Fruit fly (Drosophila melanogaster) whole organism, embryonic: Measurements from ENCODE around the gene CG34126.

Experiments used
- Bgb ChIP-seq: fragments of 200-800 bp; sonication (Bioruptor generic); IDR thresholded peaks from 2 replicates; pipeline ENCODE4 v1.3.6; 2022; ENCODE audit warnings: missing biosample characterization, missing genetic modification characterization; ENCODE audit not compliant: partially characterized antibody
- CG10979 ChIP-seq: fragments of 200-800 bp; sonication (Bioruptor generic); optimal IDR thresholded peaks from 2 replicates; lab custom pipeline; 2018; ENCODE audit warnings: missing biosample characterization, mild to moderate bottlenecking, missing genetic modification characterization, moderate library complexity
- CG13424 ChIP-seq: fragments of 200-800 bp; sonication (Bioruptor generic); optimal IDR thresholded peaks from 2 replicates; lab custom pipeline; 2019; ENCODE audit warnings: missing biosample characterization, mild to moderate bottlenecking, missing genetic modification characterization, moderate library complexity
- CG13894 ChIP-seq: fragments of 200-800 bp; sonication (Bioruptor generic); optimal IDR thresholded peaks from 3 replicates; lab custom pipeline; 2018; ENCODE audit warnings: missing biosample characterization, mild to moderate bottlenecking, missing genetic modification characterization, moderate library complexity
- CG14860 ChIP-seq: fragments of 200-800 bp; sonication (Bioruptor generic); IDR thresholded peaks from 3 replicates; pipeline ENCODE4 v1.3.6; 2022; ENCODE audit warnings: missing biosample characterization, missing genetic modification characterization; ENCODE audit not compliant: partially characterized antibody
- CG15601 ChIP-seq: fragments of 200-800 bp; sonication (Bioruptor generic); optimal IDR thresholded peaks from 3 replicates; lab custom pipeline; 2019; ENCODE audit warnings: missing biosample characterization, mild to moderate bottlenecking, missing genetic modification characterization, moderate library complexity
- CG1602 ChIP-seq: fragments of 200-800 bp; sonication (Bioruptor generic); optimal IDR thresholded peaks from 3 replicates; lab custom pipeline; 2016; ENCODE audit warnings: missing biosample characterization, missing genetic modification characterization
- CG18599 ChIP-seq: fragments of 200-800 bp; sonication (Bioruptor generic); optimal IDR thresholded peaks from 3 replicates; lab custom pipeline; 2017; ENCODE audit warnings: missing biosample characterization, missing genetic modification characterization, mild to moderate bottlenecking, moderate library complexity, missing genetic modification reagents
- CG32772 ChIP-seq: fragments of 200-800 bp; sonication (Bioruptor generic); IDR thresholded peaks from 2 replicates; pipeline ENCODE4 v1.3.6; 2022; ENCODE audit warnings: missing biosample characterization, missing genetic modification characterization
- CG6791 ChIP-seq: fragments of 200-800 bp; sonication (Bioruptor generic); IDR thresholded peaks from 3 replicates; pipeline ENCODE4 v1.3.6; 2022; ENCODE audit warnings: missing biosample characterization, missing genetic modification characterization; ENCODE audit not compliant: partially characterized antibody
- CG6854 ChIP-seq: fragments of 200-800 bp; sonication (Bioruptor generic); optimal IDR thresholded peaks from 3 replicates; lab custom pipeline; 2017; ENCODE audit warnings: missing biosample characterization, mild to moderate bottlenecking, missing genetic modification characterization
- CG7928 ChIP-seq: fragments of 200-800 bp; sonication (Bioruptor generic); optimal IDR thresholded peaks from 2 replicates; lab custom pipeline; 2017; ENCODE audit warnings: missing biosample characterization, mild to moderate bottlenecking, missing genetic modification characterization
- CG7963 ChIP-seq: fragments of 200-800 bp; sonication (Bioruptor generic); IDR thresholded peaks from 3 replicates; pipeline ENCODE4 v1.3.6; 2022; ENCODE audit warnings: missing biosample characterization, missing genetic modification characterization; ENCODE audit not compliant: partially characterized antibody
- CG8290 ChIP-seq, 3 experiments: fragments of 200-800 bp; sonication (Bioruptor generic); optimal IDR thresholded peaks; 2 replicates each; lab custom pipeline; 2016 to 2019; ENCODE audit warnings: missing biosample characterization in 3 of 3, missing genetic modification characterization in 3 of 3, mild to moderate bottlenecking in 2 of 3, moderate library complexity in 1 of 3
- CTCF ChIP-seq: fragments of 200-800 bp; sonication (Bioruptor generic); optimal IDR thresholded peaks from 2 replicates; lab custom pipeline; 2017; ENCODE audit warnings: missing biosample characterization, mild to moderate bottlenecking, missing genetic modification characterization, moderate library complexity
- Dfd ChIP-seq, 2 experiments: fragments of >200 bp; optimal IDR thresholded peaks; 2 replicates each; lab custom pipeline; 2017; ENCODE audit warnings: missing biosample characterization in 2 of 2, missing genetic modification characterization in 2 of 2
- Ets65A ChIP-seq: fragments of 200-800 bp; sonication (Bioruptor generic); peaks from one replicate; lab custom pipeline; 2016; ENCODE audit warnings: missing biosample characterization, missing genetic modification characterization
- Ets97D ChIP-seq: fragments of 200-800 bp; sonication (Bioruptor generic); optimal IDR thresholded peaks from 3 replicates; lab custom pipeline; 2016; ENCODE audit warnings: missing biosample characterization, missing genetic modification characterization
- Fer1 ChIP-seq: fragments of 200-800 bp; sonication (Bioruptor generic); optimal IDR thresholded peaks from 2 replicates; lab custom pipeline; 2017; ENCODE audit warnings: missing biosample characterization, mild to moderate bottlenecking, missing genetic modification characterization
- HLH3B ChIP-seq: fragments of 200-800 bp; sonication (Bioruptor generic); IDR thresholded peaks from 2 replicates; pipeline ENCODE4 v1.3.6; 2022; ENCODE audit warnings: missing biosample characterization, missing genetic modification characterization
- Hand ChIP-seq: fragments of 200-800 bp; sonication (Bioruptor generic); optimal IDR thresholded peaks from 2 replicates; lab custom pipeline; 2017; ENCODE audit warnings: mild to moderate bottlenecking, missing biosample characterization, missing genetic modification reagents, missing genetic modification characterization
- Hmx ChIP-seq: fragments of 200-800 bp; sonication (Bioruptor generic); optimal IDR thresholded peaks from 2 replicates; lab custom pipeline; 2016; ENCODE audit warnings: missing biosample characterization, missing genetic modification characterization
- Hr39 ChIP-seq: fragments of >200 bp; optimal IDR thresholded peaks from 2 replicates; lab custom pipeline; 2017
- Med ChIP-seq: fragments of 200-800 bp; sonication (Bioruptor generic); peaks from one replicate; lab custom pipeline; 2016; ENCODE audit warnings: missing biosample characterization, missing genetic modification characterization, mild to moderate bottlenecking, inconsistent platforms, moderate library complexity
- Nf-YB ChIP-seq: fragments of 200-800 bp; sonication (Bioruptor generic); optimal IDR thresholded peaks from 3 replicates; lab custom pipeline; 2019; ENCODE audit warnings: missing biosample characterization, mild to moderate bottlenecking, missing genetic modification characterization, moderate library complexity
- Nf-YC ChIP-seq: fragments of 200-800 bp; optimal IDR thresholded peaks from 3 replicates; lab custom pipeline; 2019; ENCODE audit warnings: missing biosample characterization, mild to moderate bottlenecking, missing genetic modification characterization, moderate library complexity
- Trl ChIP-seq, 3 experiments: fragments of >200 bp in 2 of 3; fragments of 200-800 bp in 1 of 3; sonication (Bioruptor generic) in 1 of 3; optimal IDR thresholded peaks; 2 replicates in 1 of 3; 3 replicates in 2 of 3; lab custom pipeline; 2016 to 2017; ENCODE audit warnings: missing biosample characterization in 1 of 3, missing genetic modification characterization in 1 of 3
- amos ChIP-seq: fragments of 200-800 bp; sonication (Bioruptor generic); IDR thresholded peaks from 2 replicates; pipeline ENCODE4 v1.3.6; 2022; ENCODE audit warnings: missing biosample characterization, missing genetic modification characterization; ENCODE audit not compliant: partially characterized antibody
- ap ChIP-seq: fragments of 200-800 bp; sonication (Bioruptor generic); IDR thresholded peaks from 2 replicates; pipeline ENCODE4 v1.3.6; 2022; ENCODE audit warnings: missing biosample characterization, missing genetic modification characterization
- cg ChIP-seq: fragments of 200-800 bp; sonication (Bioruptor generic); optimal IDR thresholded peaks from 3 replicates; lab custom pipeline; 2019; ENCODE audit warnings: missing biosample characterization, mild to moderate bottlenecking, missing genetic modification characterization, moderate library complexity
- ci ChIP-seq: fragments of 200-800 bp; sonication (Bioruptor generic); IDR thresholded peaks from 3 replicates; pipeline ENCODE4 v1.3.6; 2022; ENCODE audit warnings: missing biosample characterization, missing genetic modification characterization
- corto ChIP-seq: fragments of 200-800 bp; sonication (Bioruptor generic); optimal IDR thresholded peaks from 2 replicates; lab custom pipeline; 2016; ENCODE audit warnings: missing biosample characterization, mild to moderate bottlenecking, missing genetic modification characterization, moderate library complexity
- crol ChIP-seq: fragments of 200-800 bp; sonication (Bioruptor generic); IDR thresholded peaks from 2 replicates; pipeline ENCODE4 v1.3.6; 2022; ENCODE audit warnings: missing biosample characterization, missing genetic modification characterization
- ewg ChIP-seq: fragments of 200-800 bp; sonication (Bioruptor generic); optimal IDR thresholded peaks from 3 replicates; lab custom pipeline; 2017; ENCODE audit warnings: mild to moderate bottlenecking, missing biosample characterization, missing genetic modification reagents, missing genetic modification characterization
- gfzf ChIP-seq: fragments of 200-800 bp; sonication (Bioruptor generic); optimal IDR thresholded peaks from 2 replicates; lab custom pipeline; 2016; ENCODE audit warnings: missing biosample characterization, mild to moderate bottlenecking, missing genetic modification characterization, moderate library complexity
- klu ChIP-seq: fragments of 200-800 bp; sonication (Bioruptor generic); IDR thresholded peaks from 2 replicates; pipeline ENCODE4 v1.3.6; 2022; ENCODE audit warnings: missing biosample characterization, missing genetic modification characterization
- pros ChIP-seq: fragments of 200-800 bp; sonication (Bioruptor generic); optimal IDR thresholded peaks from 3 replicates; lab custom pipeline; 2019; ENCODE audit warnings: missing biosample characterization, mild to moderate bottlenecking, missing genetic modification characterization, moderate library complexity
- pzg ChIP-seq: fragments of 200-800 bp; sonication (Bioruptor generic); optimal IDR thresholded peaks from 3 replicates; lab custom pipeline; 2018; ENCODE audit warnings: missing biosample characterization, mild to moderate bottlenecking, missing genetic modification characterization, moderate library complexity
- ro ChIP-seq: fragments of 200-800 bp; sonication (Bioruptor generic); IDR thresholded peaks from 2 replicates; pipeline ENCODE4 v1.3.6; 2022; ENCODE audit warnings: missing biosample characterization, missing genetic modification characterization
- sd ChIP-seq: fragments of 200-800 bp; sonication (Bioruptor generic); optimal IDR thresholded peaks from 3 replicates; lab custom pipeline; 2018; ENCODE audit warnings: missing biosample characterization, mild to moderate bottlenecking, missing genetic modification characterization, moderate library complexity
- sens ChIP-seq: fragments of 200-800 bp; sonication (Bioruptor generic); peaks from one replicate; lab custom pipeline; 2016; ENCODE audit warnings: missing biosample characterization, missing genetic modification characterization
- seq ChIP-seq: fragments of 200-800 bp; sonication (Bioruptor generic); IDR thresholded peaks from 2 replicates; pipeline ENCODE4 v1.3.6; 2022; ENCODE audit warnings: missing biosample characterization, missing genetic modification characterization
- sisA ChIP-seq: fragments of 200-800 bp; sonication (Bioruptor generic); IDR thresholded peaks from 2 replicates; pipeline ENCODE4 v1.3.6; 2022; ENCODE audit warnings: missing biosample characterization, missing genetic modification characterization
- sna ChIP-seq: fragments of 200-800 bp; sonication (Bioruptor generic); IDR thresholded peaks from 2 replicates; pipeline ENCODE4 v1.3.6; 2022; ENCODE audit warnings: missing biosample characterization, missing genetic modification characterization; ENCODE audit not compliant: partially characterized antibody
- sqz ChIP-seq: fragments of 200-800 bp; sonication (Bioruptor generic); optimal IDR thresholded peaks from 3 replicates; lab custom pipeline; 2018; ENCODE audit warnings: missing biosample characterization, mild to moderate bottlenecking, missing genetic modification characterization

Gene CG34126

DNA sequence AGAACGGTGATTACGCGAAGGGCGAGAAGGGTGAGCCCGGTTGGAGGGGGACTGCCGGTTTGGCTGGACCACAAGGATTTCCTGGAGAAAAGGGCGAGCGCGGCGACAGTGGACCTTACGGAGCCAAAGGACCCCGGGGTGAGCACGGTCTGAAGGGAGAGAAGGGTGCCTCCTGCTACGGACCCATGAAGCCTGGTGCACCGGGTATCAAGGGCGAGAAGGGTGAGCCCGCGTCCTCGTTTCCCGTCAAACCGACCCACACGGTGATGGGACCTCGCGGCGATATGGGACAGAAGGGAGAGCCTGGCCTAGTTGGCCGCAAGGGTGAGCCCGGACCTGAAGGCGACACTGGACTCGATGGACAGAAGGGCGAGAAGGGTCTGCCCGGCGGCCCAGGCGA, 50.0 kb downstream of the CG34126 start:
- TF ChIP-seq corto, result no peak
- TF ChIP-seq CG13424 (tag; lab: Kevin White, UChicago), result no peak
- peak; percentile 92 for TF ChIP-seq Ets65A (GFP tag; lab: Kevin White, UChicago)
- TF ChIP-seq Med (GFP tag; lab: Kevin White, UChicago), result peak; percentile 32
- TF ChIP-seq, all 482 proteins: peak for 2

- TF ChIP-seq Ets97D (no peak), sna (GFP tag; lab: Robert Waterston, UW) (no peak), Hr39 (peak; percentile 53), gfzf (GFP tag; lab: Kevin White, UChicago) (no peak), CG6854 (GFP tag; lab: Kevin White, UChicago) (no peak)
Observed at dm6 chr2L:5031886-5032285, 50.5 kb downstream of the CG34126 start.

- TF ChIP-seq sisA (GFP tag; lab: Robert Waterston, UW) (0 out of 2 replicates have a peak, but pooled peaks have one; percentile 26), CG6791 (GFP tag; lab: Robert Waterston, UW) (0 out of 3 replicates have a peak, but pooled peaks have one; percentile 5), CTCF (GFP tag; lab: Kevin White, UChicago) (peak; percentile 91), sens (peak; percentile 44), CG32772 (GFP tag; lab: Robert Waterston, UW) (no peak), HLH3B (peak; percentile 11; the same call in 1 of the 2 replicates), CG10979 (tag; lab: Kevin White, UChicago) (peak; percentile 21), CG1602 (no peak)
- TF ChIP-seq, all 482 proteins: peak for 6
Observed at dm6 chr2L:5036120-5036519, 54.7 kb downstream of the CG34126 start.

DNA sequence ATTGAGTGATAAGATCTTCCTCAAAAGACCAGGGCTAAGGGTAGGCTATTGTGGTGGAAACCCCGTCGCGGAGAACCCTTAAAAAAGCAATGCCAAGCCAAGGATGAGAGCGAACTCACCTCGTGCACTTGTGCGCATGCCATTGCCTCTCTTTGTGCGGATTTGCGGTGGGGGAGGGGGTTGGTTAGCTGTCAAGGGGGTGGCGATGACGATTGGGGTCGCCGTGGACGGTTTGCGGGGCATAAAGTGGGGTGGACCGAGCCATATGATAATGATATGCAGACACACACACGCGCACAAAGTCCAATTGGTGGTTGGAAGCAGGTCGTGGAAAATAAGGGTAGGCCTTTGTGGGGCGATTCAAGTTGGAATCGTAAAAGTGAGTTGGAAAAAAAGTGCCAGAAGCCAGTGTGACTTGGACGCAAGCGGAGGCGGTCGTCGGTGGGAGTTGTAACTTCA, 56.0 kb downstream of the CG34126 start, which contains the start of the genes CG14042 and SP555:
TSS of gene CG14042 (plus strand) at position 308 of the 459 bp plus-strand sequence.
TSS of gene SP555 (plus strand) at position 308 of the 459 bp plus-strand sequence.
- peak; percentile 52 for TF ChIP-seq Nf-YB (GFP tag; lab: Kevin White, UChicago)
- no peak for TF ChIP-seq CG14860 (GFP tag; lab: Robert Waterston, UW)
- peak; percentile 92 for TF ChIP-seq crol (GFP tag; lab: Robert Waterston, UW)
- peak; percentile 20 for TF ChIP-seq sens
- peak; percentile 66 for TF ChIP-seq CG13894
- peak; percentile 93 for TF ChIP-seq seq
- 0 out of 2 replicates have a peak, but pooled peaks have one; percentile 13 for TF ChIP-seq amos (GFP tag; lab: Robert Waterston, UW)
- no peak for TF ChIP-seq klu (GFP tag; lab: Robert Waterston, UW)
- TF ChIP-seq Nf-YC (tag; lab: Kevin White, UChicago), result peak; percentile 86
- peak; percentile 95 for TF ChIP-seq ewg (GFP tag; lab: Kevin White, UChicago)
- peak; percentile 9 for TF ChIP-seq Fer1
- TF ChIP-seq Dfd (GFP tag; optimal IDR thresholded peaks at IDR 0.05; lab: Kevin White, UChicago), result no peak
- TF ChIP-seq cg (GFP tag; lab: Kevin White, UChicago), result no peak
- no peak for TF ChIP-seq CG15601 (tag; lab: Kevin White, UChicago)
- TF ChIP-seq Bgb (GFP tag; lab: Robert Waterston, UW), result peak; percentile 16; the same call in 1 of the 2 replicates
- peak; percentile 96 for TF ChIP-seq pros (GFP tag; lab: Kevin White, UChicago)
- TF ChIP-seq Hmx (GFP tag; lab: Kevin White, UChicago), result no peak
- TF ChIP-seq CG6854 (GFP tag; lab: Kevin White, UChicago), result peak; percentile 14
- TF ChIP-seq ci (GFP tag; lab: Robert Waterston, UW), result 0 out of 3 replicates have a peak, but pooled peaks have one; percentile 16
- peak; percentile 19 for TF ChIP-seq Hand (GFP tag; lab: Kevin White, UChicago)
- peak; percentile 12 for TF ChIP-seq CG18599 (GFP tag; lab: Kevin White, UChicago)
- peak; percentile 20 for TF ChIP-seq pzg (GFP tag; lab: Kevin White, UChicago)
- TF ChIP-seq Trl (optimal IDR thresholded peaks at IDR 0.05; lab: Kevin White, UChicago), result peak; percentile 28 to 35
- no peak for TF ChIP-seq Trl (GFP tag; optimal IDR thresholded peaks at IDR 0.05; lab: Kevin White, UChicago)
- TF ChIP-seq CG7928 (GFP tag; lab: Kevin White, UChicago), result peak; percentile 39
- TF ChIP-seq sd (tag; lab: Kevin White, UChicago), result peak; percentile 27
- TF ChIP-seq ap, result no peak
- TF ChIP-seq CG8290 (GFP tag; optimal IDR thresholded peaks at IDR 0.05; lab: Kevin White, UChicago), result no peak
- TF ChIP-seq CG8290 (tag; optimal IDR thresholded peaks at IDR 0.05; lab: Kevin White, UChicago), result peak in 1 of 2 experiments; percentile 26
- TF ChIP-seq ro (GFP tag; lab: Robert Waterston, UW), result no peak
- no peak for TF ChIP-seq CG7963
- peak; percentile 63 for TF ChIP-seq sqz (GFP tag; lab: Kevin White, UChicago)
